Worm (Caenorhabditis elegans): ENCODE data around the gene aakg-4.

ce11 chrX:2266777-2267176 lies 52.4 kb downstream of the aakg-4 start:
- TF ChIP-seq klf-2 (GFP tag; conservative IDR thresholded peaks at IDR 0.05) = no peak
- no peak for TF ChIP-seq flt-1 (GFP tag; IDR thresholded peaks at IDR 0.05)
- TF ChIP-seq ztf-23 (GFP tag; IDR thresholded peaks at IDR 0.05) = no peak
- TF ChIP-seq cog-1 (tag; optimal IDR thresholded peaks at IDR 0.05) = no peak
- no peak for TF ChIP-seq T22C8.4 (GFP tag; IDR thresholded peaks at IDR 0.05)
- no peak for TF ChIP-seq ref-1 (GFP tag; conservative IDR thresholded peaks at IDR 0.05)

All from whole organism, midembryonic.